Fruit fly (Drosophila melanogaster) whole organism, prepupa: Measurements from ENCODE around the gene CG15728.

Experiments
- CG11902 ChIP-seq: fragments of 200-800 bp; sonication (Bioruptor generic); optimal IDR thresholded peaks from 3 replicates; lab custom pipeline; 2016; ENCODE audit warnings: missing biosample characterization, missing genetic modification characterization
- CG16779 ChIP-seq: fragments of 200-800 bp; sonication (Bioruptor generic); optimal IDR thresholded peaks from 3 replicates; lab custom pipeline; 2017; ENCODE audit warnings: missing biosample characterization, mild to moderate bottlenecking, missing genetic modification characterization
- CG31627 ChIP-seq: fragments of 200-800 bp; sonication (Bioruptor generic); optimal IDR thresholded peaks from 3 replicates; lab custom pipeline; 2016; ENCODE audit warnings: missing biosample characterization, missing genetic modification characterization
- CG32006 ChIP-seq: fragments of 200-800 bp; sonication (Bioruptor generic); optimal IDR thresholded peaks from 3 replicates; lab custom pipeline; 2017; ENCODE audit warnings: missing biosample characterization, mild to moderate bottlenecking, missing genetic modification characterization
- CG8632 ChIP-seq: fragments of 200-800 bp; sonication (Bioruptor generic); optimal IDR thresholded peaks from 3 replicates; lab custom pipeline; 2016; ENCODE audit warnings: missing biosample characterization, missing genetic modification characterization
- Hr4 ChIP-seq: fragments of 200-800 bp; sonication (Bioruptor generic); optimal IDR thresholded peaks from 3 replicates; lab custom pipeline; 2016; ENCODE audit warnings: missing biosample characterization, missing genetic modification characterization
- Sox102F ChIP-seq: fragments of 200-800 bp; sonication (Bioruptor generic); optimal IDR thresholded peaks from 2 replicates; lab custom pipeline; 2016; ENCODE audit warnings: missing biosample characterization, mild to moderate bottlenecking, missing genetic modification characterization
- acj6 ChIP-seq: fragments of 200-800 bp; sonication (Bioruptor generic); optimal IDR thresholded peaks from 3 replicates; lab custom pipeline; 2016; ENCODE audit warnings: missing biosample characterization, missing genetic modification characterization
- dac ChIP-seq: fragments of 200-800 bp; sonication (Bioruptor generic); optimal IDR thresholded peaks from 2 replicates; lab custom pipeline; 2017; ENCODE audit warnings: missing biosample characterization, mild to moderate bottlenecking, missing genetic modification characterization
- salr ChIP-seq, 2 experiments: fragments of 200-800 bp; sonication (Bioruptor generic); optimal IDR thresholded peaks; 3 replicates each; lab custom pipeline; 2016 to 2018; ENCODE audit warnings: missing biosample characterization in 2 of 2, missing genetic modification characterization in 2 of 2, mild to moderate bottlenecking in 1 of 2
- topi ChIP-seq: fragments of 200-800 bp; sonication (Bioruptor generic); optimal IDR thresholded peaks from 3 replicates; lab custom pipeline; 2016; ENCODE audit warnings: missing biosample characterization, missing genetic modification characterization
- vri ChIP-seq: fragments of 200-800 bp; sonication (Bioruptor generic); optimal IDR thresholded peaks from 3 replicates; lab custom pipeline; 2016; ENCODE audit warnings: missing biosample characterization, mild to moderate bottlenecking, missing genetic modification characterization

- peak; percentile 19 for TF ChIP-seq acj6 (GFP tag; lab: Kevin White, UChicago)
- TF ChIP-seq vri (GFP tag; lab: Kevin White, UChicago): no peak
- TF ChIP-seq topi (GFP tag; lab: Kevin White, UChicago): peak; percentile 7
- no peak for TF ChIP-seq Hr4 (GFP tag; lab: Kevin White, UChicago)
- peak; percentile 26 for TF ChIP-seq CG31627 (GFP tag; lab: Kevin White, UChicago)
- TF ChIP-seq salr (GFP tag; optimal IDR thresholded peaks at IDR 0.05; lab: Kevin White, UChicago): no peak
- TF ChIP-seq CG11902 (GFP tag; lab: Kevin White, UChicago): no peak
- no peak for TF ChIP-seq CG16779 (tag; lab: Kevin White, UChicago)
- no peak for TF ChIP-seq Sox102F (GFP tag; lab: Kevin White, UChicago)
- no peak for TF ChIP-seq dac (GFP tag; lab: Kevin White, UChicago)
- no peak for TF ChIP-seq CG32006 (GFP tag; lab: Kevin White, UChicago)
- no peak for TF ChIP-seq CG8632 (GFP tag; lab: Kevin White, UChicago)
Measured at dm6 chrX:12631317-12632156, 7.4 kb downstream of the CG15728 start, which contains the start of gene Tomosyn.
